Fruit fly (Drosophila melanogaster) whole organism, prepupa: Measurements from ENCODE around the gene CG44422.
A peak's percentile ranks its signal among the peaks of the same experiment; 100 is the strongest.

ENCODE experiments used
- CG16779 ChIP-seq: fragments of 200-800 bp; sonication (Bioruptor generic); optimal IDR thresholded peaks from 3 replicates; lab custom pipeline; 2017; ENCODE audit warnings: missing biosample characterization, mild to moderate bottlenecking, missing genetic modification characterization
- CG3032 ChIP-seq: fragments of 200-800 bp; optimal IDR thresholded peaks from 2 replicates; lab custom pipeline; 2019; ENCODE audit warnings: missing biosample characterization, mild to moderate bottlenecking, missing genetic modification characterization, moderate library complexity
- CG31627 ChIP-seq: fragments of 200-800 bp; sonication (Bioruptor generic); optimal IDR thresholded peaks from 3 replicates; lab custom pipeline; 2016; ENCODE audit warnings: missing biosample characterization, missing genetic modification characterization
- CG32006 ChIP-seq: fragments of 200-800 bp; sonication (Bioruptor generic); optimal IDR thresholded peaks from 3 replicates; lab custom pipeline; 2017; ENCODE audit warnings: missing biosample characterization, mild to moderate bottlenecking, missing genetic modification characterization
- CG34406 ChIP-seq: fragments of 200-800 bp; sonication (Bioruptor generic); optimal IDR thresholded peaks from 3 replicates; lab custom pipeline; 2016; ENCODE audit warnings: missing biosample characterization, missing genetic modification characterization
- CG3919 ChIP-seq: fragments of 200-800 bp; sonication (Bioruptor generic); optimal IDR thresholded peaks from 3 replicates; lab custom pipeline; 2016; ENCODE audit warnings: missing biosample characterization, missing genetic modification characterization
- CG4318 ChIP-seq: fragments of 200-800 bp; sonication (Bioruptor generic); optimal IDR thresholded peaks from 3 replicates; lab custom pipeline; 2017; ENCODE audit warnings: missing biosample characterization, mild to moderate bottlenecking, missing genetic modification characterization
- CG6163 ChIP-seq: fragments of 200-800 bp; sonication (Bioruptor generic); IDR thresholded peaks from 3 replicates; pipeline ENCODE4 v1.3.6; 2022; ENCODE audit warnings: missing biosample characterization, missing genetic modification characterization
- CG6276 ChIP-seq: fragments of 200-800 bp; sonication (Bioruptor generic); optimal IDR thresholded peaks from 2 replicates; lab custom pipeline; 2017; ENCODE audit warnings: missing biosample characterization, mild to moderate bottlenecking, missing genetic modification characterization
- CG7368 ChIP-seq: fragments of 200-800 bp; sonication (Bioruptor generic); optimal IDR thresholded peaks from 3 replicates; lab custom pipeline; 2016; ENCODE audit warnings: missing biosample characterization, missing genetic modification characterization
- CG8119 ChIP-seq: fragments of 200-800 bp; sonication (Bioruptor generic); IDR thresholded peaks from 3 replicates; pipeline ENCODE4 v1.3.6; 2022; ENCODE audit warnings: missing biosample characterization, missing genetic modification characterization
- CG9139 ChIP-seq: fragments of 200-800 bp; sonication (Bioruptor generic); optimal IDR thresholded peaks from 3 replicates; lab custom pipeline; 2017; ENCODE audit warnings: missing biosample characterization, mild to moderate bottlenecking, missing genetic modification characterization
- Eip75B ChIP-seq: fragments of 200-800 bp; sonication (Bioruptor generic); optimal IDR thresholded peaks from 3 replicates; lab custom pipeline; 2016; ENCODE audit warnings: missing biosample characterization, missing genetic modification characterization
- Eip78C ChIP-seq: fragments of 200-800 bp; sonication (Bioruptor generic); peaks from one replicate; lab custom pipeline; 2016; ENCODE audit warnings: missing biosample characterization, missing genetic modification characterization
- Eip93F ChIP-seq: fragments of 200-800 bp; sonication (Bioruptor generic); optimal IDR thresholded peaks from 2 replicates; lab custom pipeline; 2016; ENCODE audit warnings: missing biosample characterization, mild to moderate bottlenecking, missing genetic modification characterization
- Gug ChIP-seq: fragments of 200-800 bp; sonication (Bioruptor generic); IDR thresholded peaks from 2 replicates; pipeline ENCODE4 v1.3.6; 2022; ENCODE audit warnings: missing biosample characterization, missing genetic modification characterization
- Hr39 ChIP-seq: fragments of 200-800 bp; sonication (Bioruptor generic); optimal IDR thresholded peaks from 2 replicates; lab custom pipeline; 2016; ENCODE audit warnings: missing biosample characterization, missing genetic modification characterization
- Smox ChIP-seq: fragments of 200-800 bp; sonication (Bioruptor generic); optimal IDR thresholded peaks from 3 replicates; lab custom pipeline; 2016; ENCODE audit warnings: missing biosample characterization, missing genetic modification characterization
- Sox14 ChIP-seq: fragments of 200-800 bp; sonication (Bioruptor generic); optimal IDR thresholded peaks from 3 replicates; lab custom pipeline; 2016; ENCODE audit warnings: missing biosample characterization, missing genetic modification characterization
- Sox15 ChIP-seq: fragments of 200-800 bp; sonication (Bioruptor generic); optimal IDR thresholded peaks from 3 replicates; lab custom pipeline; 2016; ENCODE audit warnings: missing biosample characterization, missing genetic modification characterization
- achi ChIP-seq: fragments of 200-800 bp; sonication (Bioruptor generic); optimal IDR thresholded peaks from 3 replicates; lab custom pipeline; 2016; ENCODE audit warnings: missing biosample characterization, missing genetic modification characterization
- acj6 ChIP-seq: fragments of 200-800 bp; sonication (Bioruptor generic); optimal IDR thresholded peaks from 3 replicates; lab custom pipeline; 2016; ENCODE audit warnings: missing biosample characterization, missing genetic modification characterization
- cyc ChIP-seq: fragments of 200-800 bp; sonication (Bioruptor generic); optimal IDR thresholded peaks from 3 replicates; lab custom pipeline; 2016; ENCODE audit warnings: missing biosample characterization, missing genetic modification characterization
- esn ChIP-seq: fragments of 200-800 bp; sonication (Bioruptor generic); optimal IDR thresholded peaks from 2 replicates; lab custom pipeline; 2016; ENCODE audit warnings: missing biosample characterization, mild to moderate bottlenecking, missing genetic modification characterization, moderate library complexity
- fkh ChIP-seq: fragments of 200-800 bp; sonication (Bioruptor generic); optimal IDR thresholded peaks from 3 replicates; lab custom pipeline; 2017; ENCODE audit warnings: missing biosample characterization, mild to moderate bottlenecking, missing genetic modification characterization, moderate library complexity
- lz ChIP-seq: fragments of 200-800 bp; sonication (Bioruptor generic); optimal IDR thresholded peaks from 3 replicates; lab custom pipeline; 2016; ENCODE audit warnings: missing biosample characterization, missing genetic modification characterization
- pdm3 ChIP-seq: fragments of 200-800 bp; sonication (Bioruptor generic); optimal IDR thresholded peaks from 3 replicates; lab custom pipeline; 2016; ENCODE audit warnings: missing biosample characterization, missing genetic modification characterization
- spab ChIP-seq: fragments of 200-800 bp; sonication (Bioruptor generic); optimal IDR thresholded peaks from 2 replicates; lab custom pipeline; 2017; ENCODE audit warnings: missing biosample characterization, mild to moderate bottlenecking, missing genetic modification characterization, missing genetic modification reagents
- svp ChIP-seq: fragments of 200-800 bp; sonication (Bioruptor generic); peaks from one replicate; lab custom pipeline; 2016; ENCODE audit warnings: missing biosample characterization, missing genetic modification characterization
- topi ChIP-seq: fragments of 200-800 bp; sonication (Bioruptor generic); optimal IDR thresholded peaks from 3 replicates; lab custom pipeline; 2016; ENCODE audit warnings: missing biosample characterization, missing genetic modification characterization
- vri ChIP-seq: fragments of 200-800 bp; sonication (Bioruptor generic); optimal IDR thresholded peaks from 3 replicates; lab custom pipeline; 2016; ENCODE audit warnings: missing biosample characterization, mild to moderate bottlenecking, missing genetic modification characterization

The CG44422 gene

dm6 chrX:11350505-11351327 is 48.1 kb upstream of the CG44422 start, which contains the start of gene CG1737 (continued):
- no peak for TF ChIP-seq spab (GFP tag; lab: Kevin White, UChicago)

- TF ChIP-seq Sox14 (peak; percentile 6), Sox15 (GFP tag; lab: Kevin White, UChicago) (no peak), cyc (peak; percentile 1), CG32006 (GFP tag; lab: Kevin White, UChicago) (no peak), svp (GFP tag; lab: Kevin White, UChicago) (peak; percentile 50), CG6276 (GFP tag; lab: Kevin White, UChicago) (no peak), pdm3 (peak; percentile 8), CG3919 (GFP tag; lab: Kevin White, UChicago) (peak; percentile 12), Hr39 (GFP tag; lab: Kevin White, UChicago) (no peak), topi (GFP tag; lab: Kevin White, UChicago) (no peak), fkh (GFP tag; lab: Kevin White, UChicago) (peak; percentile 9), CG6163 (GFP tag; lab: Robert Waterston, UW) (peak; percentile 17; the same call in 1 of the 3 replicates), CG3032 (tag; lab: Kevin White, UChicago) (no peak), CG16779 (tag; lab: Kevin White, UChicago) (no peak), achi (GFP tag; lab: Kevin White, UChicago) (no peak), Eip75B (no peak), lz (peak; percentile 22)
Observed at dm6 chrX:11349780-11350179, 47.2 kb upstream of the CG44422 start, which contains the start of gene NdufV3. TSS of gene NdufV3 (plus strand) at chrX:11349998.

dm6 chrX:11348829-11349228 is 46.2 kb upstream of the CG44422 start, which contains the start of gene CG1738:
TSS of gene CG1738 (plus strand) at chrX:11349049.
- TF ChIP-seq CG4318 (GFP tag; lab: Kevin White, UChicago) (no peak), cyc (peak; percentile 6), CG7368 (GFP tag; lab: Kevin White, UChicago) (no peak), esn (GFP tag; lab: Kevin White, UChicago) (no peak), vri (GFP tag; lab: Kevin White, UChicago) (peak; percentile 21), svp (GFP tag; lab: Kevin White, UChicago) (no peak), CG34406 (GFP tag; lab: Kevin White, UChicago) (no peak), Smox (peak; percentile 5)

dm6 chrX:11347809-11348208 is 45.2 kb upstream of the CG44422 start, which contains the start of the genes GCS1 and CG11756:
TSS of gene GCS1 (minus strand) at chrX:11348001.
TSS of gene CG11756 (plus strand) at chrX:11348120.
- TF ChIP-seq Sox14 (peak; percentile 42), CG3032 (tag; lab: Kevin White, UChicago) (peak; percentile 1), Eip78C (GFP tag; lab: Kevin White, UChicago) (peak; percentile 0), spab (GFP tag; lab: Kevin White, UChicago) (no peak)

- TF ChIP-seq CG8119 (no peak), acj6 (GFP tag; lab: Kevin White, UChicago) (no peak), Gug (GFP tag; lab: Robert Waterston, UW) (no peak), esn (GFP tag; lab: Kevin White, UChicago) (no peak), Eip78C (GFP tag; lab: Kevin White, UChicago) (no peak), Eip93F (GFP tag; lab: Kevin White, UChicago) (no peak)
Observed at dm6 chrX:11342771-11343170, 40.2 kb upstream of the CG44422 start.

dm6 chrX:11342168-11342567 is 39.6 kb upstream of the CG44422 start:
- TF ChIP-seq CG32006 (GFP tag; lab: Kevin White, UChicago), result peak; percentile 11
- TF ChIP-seq CG31627 (GFP tag; lab: Kevin White, UChicago), result no peak
- peak; percentile 69 for TF ChIP-seq vri (GFP tag; lab: Kevin White, UChicago)
- TF ChIP-seq CG9139 (GFP tag; lab: Kevin White, UChicago), result no peak
- TF ChIP-seq Eip78C (GFP tag; lab: Kevin White, UChicago), result peak; percentile 39
- 0 out of 3 replicates have a peak, but pooled peaks have one; percentile 27 for TF ChIP-seq CG6163 (GFP tag; lab: Robert Waterston, UW)
- peak; percentile 66 for TF ChIP-seq svp (GFP tag; lab: Kevin White, UChicago)
